Fruit fly (Drosophila melanogaster): ENCODE results near the gene Cog8.

DNA sequence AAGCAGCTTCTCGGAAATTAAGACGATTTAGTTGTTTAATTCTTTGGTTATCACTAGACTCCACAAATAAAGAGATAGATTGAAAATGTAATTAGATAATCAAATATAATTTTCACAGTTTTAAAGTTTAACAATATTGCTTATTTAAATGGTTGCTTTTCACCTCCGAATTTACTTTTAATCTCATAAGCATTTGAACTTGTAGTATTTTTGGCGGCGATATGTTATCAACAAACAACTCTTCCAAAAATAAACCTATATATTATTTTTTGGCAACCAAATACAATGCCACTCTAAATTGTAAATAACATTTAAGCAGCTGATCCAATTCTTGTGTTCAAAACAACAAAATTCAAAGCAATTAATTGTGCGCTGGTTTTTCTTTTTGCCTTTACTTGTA, 14.3 kb downstream of the Cog8 start, which contains the start of the genes CG43355 and sala:
- no peak for TF ChIP-seq CG8478 (optimal IDR thresholded peaks at IDR 0.05)
- no peak for TF ChIP-seq CTCF (optimal IDR thresholded peaks at IDR 0.05)
